Worm (Caenorhabditis elegans): ENCODE results near the gene dpy-26.

- TF ChIP-seq nhr-11 (tag; optimal IDR thresholded peaks at IDR 0.05): no peak
- no peak for TF ChIP-seq hlh-13 (GFP tag; optimal IDR thresholded peaks at IDR 0.05)
- no peak for TF ChIP-seq sox-4 (tag; optimal IDR thresholded peaks at IDR 0.05)
- TF ChIP-seq ets-4 (tag; optimal IDR thresholded peaks at IDR 0.05): no peak
- no peak for TF ChIP-seq ceh-22 (tag; optimal IDR thresholded peaks at IDR 0.05)
- no peak for TF ChIP-seq nfya-1 (tag; optimal IDR thresholded peaks at IDR 0.05)
- TF ChIP-seq fkh-10 (GFP tag; optimal IDR thresholded peaks at IDR 0.05): no peak
- TF ChIP-seq ceh-19 (GFP tag; optimal IDR thresholded peaks at IDR 0.05): no peak
Observed at ce11 chrIV:12425595-12425994, 25.5 kb downstream of the dpy-26 start.
